Fruit fly (Drosophila melanogaster) whole organism, embryonic: ENCODE measurements around the gene Nf-YC.
A peak's percentile ranks its signal among the peaks of the same experiment; 100 is the strongest.

ENCODE experiments used
- Antp ChIP-seq: fragments of 200-800 bp; sonication (Bioruptor generic); optimal IDR thresholded peaks from 3 replicates; lab custom pipeline; 2016; ENCODE audit warnings: missing biosample characterization, missing genetic modification characterization
- CG10431 ChIP-seq: fragments of 200-800 bp; sonication (Bioruptor generic); optimal IDR thresholded peaks from 3 replicates; lab custom pipeline; 2018; ENCODE audit warnings: missing biosample characterization, mild to moderate bottlenecking, missing genetic modification characterization
- CG10543 ChIP-seq: fragments of 200-800 bp; sonication (Bioruptor generic); optimal IDR thresholded peaks from 3 replicates; lab custom pipeline; 2017; ENCODE audit warnings: missing biosample characterization, mild to moderate bottlenecking, missing genetic modification characterization, moderate library complexity
- CG11695 ChIP-seq: fragments of 200-800 bp; sonication (Bioruptor generic); IDR thresholded peaks from 3 replicates; pipeline ENCODE4 v1.3.6; 2022; ENCODE audit warnings: missing biosample characterization, missing genetic modification characterization
- CG12104 ChIP-seq: fragments of 200-800 bp; sonication (Bioruptor generic); optimal IDR thresholded peaks from 3 replicates; lab custom pipeline; 2016; ENCODE audit warnings: missing biosample characterization, missing genetic modification characterization
- CG13296 ChIP-seq: fragments of 200-800 bp; sonication (Bioruptor generic); optimal IDR thresholded peaks from 3 replicates; lab custom pipeline; 2018; ENCODE audit warnings: missing biosample characterization, mild to moderate bottlenecking, missing genetic modification characterization
- CG13894 ChIP-seq: fragments of 200-800 bp; sonication (Bioruptor generic); optimal IDR thresholded peaks from 3 replicates; lab custom pipeline; 2018; ENCODE audit warnings: missing biosample characterization, mild to moderate bottlenecking, missing genetic modification characterization, moderate library complexity
- CG15011 ChIP-seq: fragments of 200-800 bp; sonication (Bioruptor generic); optimal IDR thresholded peaks from 3 replicates; lab custom pipeline; 2018; ENCODE audit warnings: missing biosample characterization, mild to moderate bottlenecking, missing genetic modification characterization
- CG15073 ChIP-seq: fragments of 200-800 bp; sonication (Bioruptor generic); optimal IDR thresholded peaks from 2 replicates; lab custom pipeline; 2016; ENCODE audit warnings: missing biosample characterization, missing genetic modification characterization
- CG15514 ChIP-seq: fragments of 200-800 bp; sonication (Bioruptor generic); optimal IDR thresholded peaks from 3 replicates; lab custom pipeline; 2017; ENCODE audit warnings: missing biosample characterization, missing genetic modification characterization, mild to moderate bottlenecking, moderate library complexity, missing genetic modification reagents
- CG1603 ChIP-seq: fragments of 200-800 bp; sonication (Bioruptor generic); optimal IDR thresholded peaks from 2 replicates; lab custom pipeline; 2019; ENCODE audit warnings: missing biosample characterization, mild to moderate bottlenecking, missing genetic modification characterization, moderate library complexity
- CG1647 ChIP-seq: fragments of 200-800 bp; sonication (Bioruptor generic); optimal IDR thresholded peaks from 3 replicates; lab custom pipeline; 2016; ENCODE audit warnings: missing biosample characterization, missing genetic modification characterization
- CG17802 ChIP-seq: fragments of 200-800 bp; sonication (Bioruptor generic); optimal IDR thresholded peaks from 2 replicates; lab custom pipeline; 2018; ENCODE audit warnings: missing biosample characterization, mild to moderate bottlenecking, missing genetic modification characterization, moderate library complexity
- CG1792 ChIP-seq: fragments of 200-800 bp; sonication (Bioruptor generic); optimal IDR thresholded peaks from 2 replicates; lab custom pipeline; 2016; ENCODE audit warnings: missing biosample characterization, missing genetic modification characterization
- CG2199 ChIP-seq: fragments of 200-800 bp; sonication (Bioruptor generic); IDR thresholded peaks from 3 replicates; pipeline ENCODE4 v1.3.6; 2022; ENCODE audit warnings: missing biosample characterization, missing genetic modification characterization
- CG2875 ChIP-seq: fragments of 200-800 bp; sonication (Bioruptor generic); optimal IDR thresholded peaks from 2 replicates; lab custom pipeline; 2017; ENCODE audit warnings: missing biosample characterization, mild to moderate bottlenecking, missing genetic modification characterization, missing genetic modification reagents
- CG34422 ChIP-seq: fragments of 200-800 bp; sonication (Bioruptor generic); IDR thresholded peaks from 3 replicates; pipeline ENCODE4 v1.3.6; 2022; ENCODE audit warnings: missing biosample characterization, missing genetic modification characterization
- CG5245 ChIP-seq: fragments of 200-800 bp; sonication (Bioruptor generic); optimal IDR thresholded peaks from 3 replicates; lab custom pipeline; 2016; ENCODE audit warnings: missing biosample characterization, missing genetic modification characterization
- CG6683 ChIP-seq: fragments of 200-800 bp; sonication (Bioruptor generic); optimal IDR thresholded peaks from 2 replicates; lab custom pipeline; 2017; ENCODE audit warnings: missing biosample characterization, mild to moderate bottlenecking, missing genetic modification characterization, missing genetic modification reagents
- CG9932 ChIP-seq: fragments of 200-800 bp; sonication (Bioruptor generic); IDR thresholded peaks from 2 replicates; pipeline ENCODE4 v1.3.6; 2022; ENCODE audit warnings: missing biosample characterization, missing genetic modification characterization
- CTCF ChIP-seq: fragments of 200-800 bp; sonication (Bioruptor generic); optimal IDR thresholded peaks from 2 replicates; lab custom pipeline; 2017; ENCODE audit warnings: missing biosample characterization, mild to moderate bottlenecking, missing genetic modification characterization, moderate library complexity
- CoRest ChIP-seq: fragments of 200-800 bp; sonication (Bioruptor generic); optimal IDR thresholded peaks from 3 replicates; lab custom pipeline; 2018; ENCODE audit warnings: missing biosample characterization, mild to moderate bottlenecking, missing genetic modification characterization, moderate library complexity
- Ets65A ChIP-seq: fragments of 200-800 bp; sonication (Bioruptor generic); peaks from one replicate; lab custom pipeline; 2016; ENCODE audit warnings: missing biosample characterization, missing genetic modification characterization
- Fer3 ChIP-seq: fragments of 200-800 bp; sonication (Bioruptor generic); optimal IDR thresholded peaks from 2 replicates; lab custom pipeline; 2018; ENCODE audit warnings: missing biosample characterization, mild to moderate bottlenecking, missing genetic modification characterization, moderate library complexity
- HHEX ChIP-seq: fragments of 200-800 bp; sonication (Bioruptor generic); optimal IDR thresholded peaks from 3 replicates; lab custom pipeline; 2017; ENCODE audit warnings: missing biosample characterization, mild to moderate bottlenecking, missing genetic modification characterization, missing genetic modification reagents
- Hand ChIP-seq: fragments of 200-800 bp; sonication (Bioruptor generic); optimal IDR thresholded peaks from 2 replicates; lab custom pipeline; 2017; ENCODE audit warnings: mild to moderate bottlenecking, missing biosample characterization, missing genetic modification reagents, missing genetic modification characterization
- Hr39 ChIP-seq: fragments of >200 bp; optimal IDR thresholded peaks from 2 replicates; lab custom pipeline; 2017
- Lhr ChIP-seq: fragments of 200-800 bp; sonication (Bioruptor generic); optimal IDR thresholded peaks from 3 replicates; lab custom pipeline; 2017; ENCODE audit warnings: mild to moderate bottlenecking, missing biosample characterization, missing genetic modification reagents, missing genetic modification characterization
- Rfx ChIP-seq: fragments of 200-800 bp; sonication (Bioruptor generic); IDR thresholded peaks from 2 replicates; pipeline ENCODE4 v1.3.6; 2022; ENCODE audit warnings: missing biosample characterization, missing genetic modification characterization
- Spps ChIP-seq: fragments of 200-800 bp; sonication (Bioruptor generic); optimal IDR thresholded peaks from 2 replicates; lab custom pipeline; 2018; ENCODE audit warnings: missing biosample characterization, mild to moderate bottlenecking, missing genetic modification characterization
- Tbp ChIP-seq: fragments of >200 bp; optimal IDR thresholded peaks from 2 replicates; lab custom pipeline; 2018; ENCODE audit warnings: missing biosample characterization, missing genetic modification characterization
- Trl ChIP-seq, 3 experiments: fragments of >200 bp in 2 of 3; fragments of 200-800 bp in 1 of 3; sonication (Bioruptor generic) in 1 of 3; optimal IDR thresholded peaks; 2 replicates in 1 of 3; 3 replicates in 2 of 3; lab custom pipeline; 2016 to 2017; ENCODE audit warnings: missing biosample characterization in 1 of 3, missing genetic modification characterization in 1 of 3
- Xbp1 ChIP-seq: fragments of 200-800 bp; sonication (Bioruptor generic); optimal IDR thresholded peaks from 3 replicates; lab custom pipeline; 2016; ENCODE audit warnings: missing biosample characterization, mild to moderate bottlenecking, missing genetic modification characterization
- YL-1 ChIP-seq: fragments of 200-800 bp; sonication (Bioruptor generic); optimal IDR thresholded peaks from 3 replicates; lab custom pipeline; 2017; ENCODE audit warnings: missing biosample characterization, mild to moderate bottlenecking, missing genetic modification characterization
- ato ChIP-seq: fragments of 200-800 bp; sonication (Bioruptor generic); IDR thresholded peaks from 2 replicates; pipeline ENCODE4 v1.3.6; 2022; ENCODE audit warnings: missing biosample characterization, missing genetic modification characterization; ENCODE audit not compliant: partially characterized antibody
- cg ChIP-seq: fragments of 200-800 bp; sonication (Bioruptor generic); optimal IDR thresholded peaks from 3 replicates; lab custom pipeline; 2019; ENCODE audit warnings: missing biosample characterization, mild to moderate bottlenecking, missing genetic modification characterization, moderate library complexity
- chm ChIP-seq: fragments of 200-800 bp; sonication (Bioruptor generic); IDR thresholded peaks from 2 replicates; pipeline ENCODE4 v1.3.6; 2022; ENCODE audit warnings: missing biosample characterization, missing genetic modification characterization
- ems ChIP-seq: fragments of 200-800 bp; sonication (Bioruptor generic); optimal IDR thresholded peaks from 3 replicates; lab custom pipeline; 2016; ENCODE audit warnings: missing biosample characterization, missing genetic modification characterization
- en ChIP-seq: fragments of 200-800 bp; sonication (Bioruptor generic); optimal IDR thresholded peaks from 2 replicates; lab custom pipeline; 2016; ENCODE audit warnings: missing biosample characterization, missing genetic modification characterization
- hbn ChIP-seq: fragments of 200-800 bp; sonication (Bioruptor generic); IDR thresholded peaks from 2 replicates; pipeline ENCODE4 v1.3.6; 2022; ENCODE audit warnings: missing biosample characterization, missing genetic modification characterization; ENCODE audit not compliant: partially characterized antibody
- inv ChIP-seq: fragments of 200-800 bp; sonication (Bioruptor generic); IDR thresholded peaks from 2 replicates; pipeline ENCODE4 v1.3.6; 2022; ENCODE audit warnings: missing biosample characterization, missing genetic modification characterization; ENCODE audit not compliant: partially characterized antibody
- kah ChIP-seq: fragments of 200-800 bp; sonication (Bioruptor generic); optimal IDR thresholded peaks from 2 replicates; lab custom pipeline; 2018; ENCODE audit warnings: missing biosample characterization, mild to moderate bottlenecking, missing genetic modification characterization
- nerfin-1 ChIP-seq: fragments of 200-800 bp; sonication (Bioruptor generic); optimal IDR thresholded peaks from 3 replicates; lab custom pipeline; 2019; ENCODE audit warnings: missing biosample characterization, mild to moderate bottlenecking, missing genetic modification characterization, moderate library complexity
- pum ChIP-seq: fragments of 200-800 bp; sonication (Bioruptor generic); optimal IDR thresholded peaks from 2 replicates; lab custom pipeline; 2016; ENCODE audit warnings: missing biosample characterization, missing genetic modification characterization
- shn ChIP-seq: fragments of 200-800 bp; sonication (Bioruptor generic); optimal IDR thresholded peaks from 3 replicates; lab custom pipeline; 2016; ENCODE audit warnings: missing biosample characterization, missing genetic modification characterization
- sim ChIP-seq: fragments of 200-800 bp; sonication (Bioruptor generic); IDR thresholded peaks from 2 replicates; pipeline ENCODE4 v1.3.6; 2022; ENCODE audit warnings: missing biosample characterization, missing genetic modification characterization
- sisA ChIP-seq: fragments of 200-800 bp; sonication (Bioruptor generic); IDR thresholded peaks from 2 replicates; pipeline ENCODE4 v1.3.6; 2022; ENCODE audit warnings: missing biosample characterization, missing genetic modification characterization
- sob ChIP-seq: fragments of 200-800 bp; sonication (Bioruptor generic); IDR thresholded peaks from 2 replicates; pipeline ENCODE4 v1.3.6; 2022; ENCODE audit warnings: missing biosample characterization, missing genetic modification characterization
- stwl ChIP-seq: fragments of 200-800 bp; sonication (Bioruptor generic); optimal IDR thresholded peaks from 3 replicates; lab custom pipeline; 2018; ENCODE audit warnings: missing biosample characterization, mild to moderate bottlenecking, missing genetic modification characterization, moderate library complexity
- wek ChIP-seq: fragments of 200-800 bp; sonication (Bioruptor generic); optimal IDR thresholded peaks from 3 replicates; lab custom pipeline; 2018; ENCODE audit warnings: missing biosample characterization, mild to moderate bottlenecking, missing genetic modification characterization, moderate library complexity
- yki ChIP-seq: fragments of >200 bp; optimal IDR thresholded peaks from 3 replicates; lab custom pipeline; 2018
- z ChIP-seq: fragments of 200-800 bp; sonication (Bioruptor generic); IDR thresholded peaks from 3 replicates; pipeline ENCODE4 v1.3.6; 2022; ENCODE audit warnings: missing biosample characterization, missing genetic modification characterization

Nf-YC gene

dm6 chrX:6803312-6803794 is 17.4 kb downstream of the Nf-YC start, which contains the start of the genes C3G and pod1 (continued):
- TF ChIP-seq stwl (tag; lab: Kevin White, UChicago) (peak; percentile 41), z (no peak), pum (GFP tag; lab: Kevin White, UChicago) (peak; percentile 21), ems (peak; percentile 21), Rfx (peak; percentile 62), CG1647 (GFP tag; lab: Kevin White, UChicago) (peak; percentile 39), CG6683 (GFP tag; lab: Kevin White, UChicago) (no peak), YL-1 (GFP tag; lab: Kevin White, UChicago) (peak; percentile 15), CTCF (GFP tag; lab: Kevin White, UChicago) (no peak), CG2199 (GFP tag; lab: Robert Waterston, UW) (no peak), Hand (GFP tag; lab: Kevin White, UChicago) (peak; percentile 14), sob (GFP tag; lab: Robert Waterston, UW) (peak; percentile 28; the same call in 1 of the 2 replicates), CG15073 (no peak), CG17802 (tag; lab: Kevin White, UChicago) (no peak), Tbp (GFP tag; lab: Kevin White, UChicago) (no peak), hbn (GFP tag; lab: Robert Waterston, UW) (peak; percentile 97), Lhr (GFP tag; lab: Kevin White, UChicago) (peak; percentile 36), CG1792 (GFP tag; lab: Kevin White, UChicago) (peak; percentile 18), Hr39 (no peak), CG2875 (GFP tag; lab: Kevin White, UChicago) (no peak), sim (GFP tag; lab: Robert Waterston, UW) (no peak), en (GFP tag; lab: Kevin White, UChicago) (no peak), CG5245 (no peak), CG9932 (peak; percentile 84), CG13894 (peak; percentile 67), ato (GFP tag; lab: Robert Waterston, UW) (peak; percentile 96), shn (GFP tag; lab: Kevin White, UChicago) (peak; percentile 43), kah (GFP tag; lab: Kevin White, UChicago) (no peak), Xbp1 (GFP tag; lab: Kevin White, UChicago) (peak; percentile 57), CG15011 (GFP tag; lab: Kevin White, UChicago) (no peak), CG10431 (no peak), CG10543 (GFP tag; lab: Kevin White, UChicago) (peak; percentile 33), Ets65A (GFP tag; lab: Kevin White, UChicago) (peak; percentile 53), inv (GFP tag; lab: Robert Waterston, UW) (peak; percentile 98), Fer3 (tag; lab: Kevin White, UChicago) (no peak), CG11695 (no peak), wek (GFP tag; lab: Kevin White, UChicago) (no peak), CG12104 (GFP tag; lab: Kevin White, UChicago) (no peak), HHEX (no peak), CoRest (tag; lab: Kevin White, UChicago) (peak; percentile 30), Spps (no peak), Antp (GFP tag; lab: Kevin White, UChicago) (peak; percentile 50), Trl (optimal IDR thresholded peaks at IDR 0.05; lab: Kevin White, UChicago) (peak in 1 of 2 experiments; percentile 20), Trl (GFP tag; optimal IDR thresholded peaks at IDR 0.05; lab: Kevin White, UChicago) (peak; percentile 42), CG15514 (GFP tag; lab: Kevin White, UChicago) (peak; percentile 67), sisA (GFP tag; lab: Robert Waterston, UW) (no peak), cg (GFP tag; lab: Kevin White, UChicago) (peak; percentile 93), CG13296 (GFP tag; lab: Kevin White, UChicago) (peak; percentile 5), CG1603 (tag; lab: Kevin White, UChicago) (peak; percentile 79), CG34422 (no peak), yki (lab: Kevin White, UChicago) (no peak), chm (GFP tag; lab: Robert Waterston, UW) (no peak), nerfin-1 (tag; lab: Kevin White, UChicago) (peak; percentile 23)
